Worm (Caenorhabditis elegans) whole organism, L1 larva: Measurements from ENCODE around the gene prp-3.

Experiments
- C04F5.9 ChIP-seq: sonication (generic microtip); optimal IDR thresholded peaks from 2 replicates; lab custom pipeline; 2016; ENCODE audit warnings: missing genetic modification characterization, missing compliant biosample characterization
- nhr-12 ChIP-seq: sonication (generic microtip); optimal IDR thresholded peaks from 2 replicates; lab custom pipeline; 2017; ENCODE audit warnings: missing biosample characterization, missing genetic modification characterization
- nhr-20 ChIP-seq: sonication (generic microtip); optimal IDR thresholded peaks from 2 replicates; lab custom pipeline; 2016; ENCODE audit warnings: mild to moderate bottlenecking, missing genetic modification characterization, missing compliant biosample characterization
- nhr-28 ChIP-seq: fragments of 150-350 bp; optimal IDR thresholded peaks from 2 replicates; lab custom pipeline; 2014; ENCODE audit warnings: missing biosample characterization, missing genetic modification characterization
- nhr-85 ChIP-seq: sonication (generic microtip); peaks from one replicate; lab custom pipeline; 2016; ENCODE audit warnings: missing genetic modification characterization, inconsistent platforms, missing compliant biosample characterization
- unc-130 ChIP-seq: fragments of 150-350 bp; optimal IDR thresholded peaks from 2 replicates; lab custom pipeline; 2017; ENCODE audit warnings: missing biosample characterization, missing genetic modification characterization, inconsistent platforms
- ztf-4 ChIP-seq: fragments of 150-350 bp; optimal IDR thresholded peaks from 2 replicates; lab custom pipeline; 2014; ENCODE audit warnings: missing biosample characterization, missing genetic modification characterization

DNA sequence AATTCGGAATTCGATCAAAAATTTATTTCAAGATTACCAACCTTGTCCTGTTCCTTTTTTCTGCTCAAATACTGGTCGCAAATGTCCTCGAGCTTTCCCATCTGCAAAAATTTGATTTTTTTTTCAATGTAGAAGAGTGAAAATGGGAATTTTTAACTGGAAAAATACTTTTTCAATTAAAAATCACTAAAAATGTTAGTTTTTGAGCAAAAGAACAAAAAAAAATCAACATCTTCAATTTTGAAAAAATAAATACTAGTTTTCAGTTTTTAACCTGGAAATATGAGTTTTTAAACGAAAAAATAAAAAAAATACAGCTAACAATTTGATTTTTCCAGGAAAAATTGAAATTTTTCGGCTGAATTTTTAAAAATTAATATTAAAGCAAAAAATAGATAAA lies at the start of gene prp-3:
- TF ChIP-seq nhr-28 (no peak), unc-130 (tag; lab: Kevin White, UChicago) (no peak), C04F5.9 (tag; lab: Kevin White, UChicago) (no peak), ztf-4 (no peak), nhr-12 (tag; lab: Kevin White, UChicago) (no peak), nhr-85 (tag; lab: Kevin White, UChicago) (no peak), nhr-20 (tag; lab: Kevin White, UChicago) (no peak)
